Worm (Caenorhabditis elegans) whole organism, late embryonic: ENCODE data around the gene F46C3.7.

Experiments used
- F13H6.1 ChIP-seq: sonication (generic microtip); optimal IDR thresholded peaks from 2 replicates; lab custom pipeline; 2016; ENCODE audit warnings: missing genetic modification characterization, missing compliant biosample characterization
- K02D7.2 ChIP-seq: sonication (generic microtip); optimal IDR thresholded peaks from 2 replicates; lab custom pipeline; 2017; ENCODE audit warnings: mild to moderate bottlenecking, missing genetic modification characterization, missing compliant biosample characterization
- Y22D7AL.16 ChIP-seq: sonication (generic microtip); optimal IDR thresholded peaks from 2 replicates; lab custom pipeline; 2016; ENCODE audit warnings: missing genetic modification characterization, missing compliant biosample characterization
- ahr-1 ChIP-seq: sonication (generic microtip); optimal IDR thresholded peaks from 2 replicates; lab custom pipeline; 2016; ENCODE audit warnings: missing genetic modification characterization, missing compliant biosample characterization
- ama-1 ChIP-seq: fragments of 150-350 bp; optimal IDR thresholded peaks from 2 replicates; lab custom pipeline; 2014
- ceh-19 ChIP-seq: fragments of 200-800 bp; sonication (Bioruptor generic); optimal IDR thresholded peaks from 2 replicates; lab custom pipeline; 2018; ENCODE audit warnings: mild to moderate bottlenecking, missing genetic modification characterization, missing compliant biosample characterization
- ceh-45 ChIP-seq: fragments of 200-800 bp; sonication (Bioruptor generic); IDR thresholded peaks from 2 replicates; pipeline ENCODE4 v1.3.6; 2022; ENCODE audit warnings: missing genetic modification reagents, missing genetic modification characterization, missing compliant biosample characterization
- ceh-6 ChIP-seq: fragments of 200-800 bp; sonication (Bioruptor generic); optimal IDR thresholded peaks from 2 replicates; lab custom pipeline; 2018; ENCODE audit warnings: mild to moderate bottlenecking, missing genetic modification characterization, missing compliant biosample characterization
- ceh-9 ChIP-seq: sonication (generic microtip); optimal IDR thresholded peaks from 2 replicates; lab custom pipeline; 2016; ENCODE audit warnings: mild to moderate bottlenecking, missing genetic modification characterization, inconsistent platforms, missing compliant biosample characterization
- che-1 ChIP-seq: sonication (generic microtip); optimal IDR thresholded peaks from 2 replicates; lab custom pipeline; 2016; ENCODE audit warnings: mild to moderate bottlenecking, missing genetic modification characterization, missing compliant biosample characterization
- dmd-4 ChIP-seq: sonication (generic microtip); optimal IDR thresholded peaks from 2 replicates; lab custom pipeline; 2016; ENCODE audit warnings: borderline replicate concordance, missing genetic modification characterization, missing compliant biosample characterization
- dve-1 ChIP-seq: sonication (generic microtip); optimal IDR thresholded peaks from 2 replicates; lab custom pipeline; 2017; ENCODE audit warnings: antibody characterized with exemption, mild to moderate bottlenecking, missing genetic modification characterization, missing compliant biosample characterization
- ets-4 ChIP-seq: sonication (generic microtip); optimal IDR thresholded peaks from 2 replicates; lab custom pipeline; 2016; ENCODE audit warnings: missing genetic modification characterization, missing compliant biosample characterization
- eyg-1 ChIP-seq: sonication (generic microtip); optimal IDR thresholded peaks from 2 replicates; lab custom pipeline; 2016; ENCODE audit warnings: missing genotype, missing genetic modification characterization, missing compliant biosample characterization
- fax-1 ChIP-seq: sonication (generic microtip); optimal IDR thresholded peaks from 2 replicates; lab custom pipeline; 2016; ENCODE audit warnings: missing genotype, missing genetic modification characterization, missing compliant biosample characterization
- fkh-6 ChIP-seq: sonication (generic microtip); optimal IDR thresholded peaks from 2 replicates; lab custom pipeline; 2016; ENCODE audit warnings: missing genetic modification characterization, missing compliant biosample characterization
- gmeb-2 ChIP-seq: sonication (generic microtip); optimal IDR thresholded peaks from 2 replicates; lab custom pipeline; 2016; ENCODE audit warnings: missing genetic modification characterization, inconsistent platforms, missing compliant biosample characterization
- hlh-8 ChIP-seq: sonication (generic microtip); optimal IDR thresholded peaks from 2 replicates; lab custom pipeline; 2016; ENCODE audit warnings: missing genotype, missing genetic modification characterization, missing compliant biosample characterization
- lin-11 ChIP-seq: fragments of 200-800 bp; sonication (Bioruptor generic); optimal IDR thresholded peaks from 2 replicates; lab custom pipeline; 2018; ENCODE audit warnings: mild to moderate bottlenecking, missing genetic modification characterization, missing compliant biosample characterization
- madf-2 ChIP-seq: sonication (generic microtip); optimal IDR thresholded peaks from 2 replicates; lab custom pipeline; 2017; ENCODE audit warnings: missing genetic modification characterization, missing compliant biosample characterization
- nfya-1 ChIP-seq: sonication (generic microtip); optimal IDR thresholded peaks from 2 replicates; lab custom pipeline; 2017; ENCODE audit warnings: missing genetic modification characterization, mild to moderate bottlenecking, missing compliant biosample characterization, antibody characterized with exemption, moderate library complexity
- npax-4 ChIP-seq: sonication (generic microtip); optimal IDR thresholded peaks from 2 replicates; lab custom pipeline; 2016; ENCODE audit warnings: missing genetic modification characterization, missing compliant biosample characterization
- odd-2 ChIP-seq: sonication (generic microtip); optimal IDR thresholded peaks from 2 replicates; lab custom pipeline; 2017; ENCODE audit warnings: antibody characterized with exemption, mild to moderate bottlenecking, missing genetic modification characterization, missing compliant biosample characterization
- pag-3 ChIP-seq: sonication (generic microtip); optimal IDR thresholded peaks from 2 replicates; lab custom pipeline; 2016; ENCODE audit warnings: missing compliant biosample characterization, missing genetic modification characterization, borderline replicate concordance
- pax-1 ChIP-seq: fragments of 150-350 bp; optimal IDR thresholded peaks from 2 replicates; lab custom pipeline; 2014; ENCODE audit warnings: missing biosample characterization, missing genetic modification characterization
- pha-2 ChIP-seq: sonication (generic microtip); optimal IDR thresholded peaks from 2 replicates; lab custom pipeline; 2017; ENCODE audit warnings: mild to moderate bottlenecking, missing genetic modification characterization, missing compliant biosample characterization
- pha-4 ChIP-seq: fragments of 150-350 bp; optimal IDR thresholded peaks from 2 replicates; lab custom pipeline; 2018; ENCODE audit warnings: missing biosample characterization, missing genetic modification reagents, missing genetic modification characterization
- pqm-1 ChIP-seq: sonication (generic microtip); optimal IDR thresholded peaks from 2 replicates; lab custom pipeline; 2016; ENCODE audit warnings: missing genetic modification characterization, missing compliant biosample characterization
- ref-2 ChIP-seq: sonication (generic microtip); optimal IDR thresholded peaks from 2 replicates; lab custom pipeline; 2016; ENCODE audit warnings: missing genetic modification characterization, missing compliant biosample characterization
- rnt-1 ChIP-seq: sonication (generic microtip); optimal IDR thresholded peaks from 2 replicates; lab custom pipeline; 2016; ENCODE audit warnings: missing genetic modification characterization, missing compliant biosample characterization
- sdc-2 ChIP-seq: sonication (generic microtip); optimal IDR thresholded peaks from 2 replicates; lab custom pipeline; 2016; ENCODE audit warnings: missing genotype, missing genetic modification characterization, missing compliant biosample characterization
- sox-2 ChIP-seq: fragments of 200-800 bp; sonication (Bioruptor generic); IDR thresholded peaks from 2 replicates; pipeline ENCODE4 v1.3.6; 2022; ENCODE audit warnings: missing genetic modification reagents, missing genetic modification characterization, missing compliant biosample characterization
- sox-4 ChIP-seq: sonication (generic microtip); optimal IDR thresholded peaks from 2 replicates; lab custom pipeline; 2017; ENCODE audit warnings: mild to moderate bottlenecking, missing genetic modification characterization, inconsistent platforms, missing compliant biosample characterization
- syd-9 ChIP-seq: sonication (generic microtip); optimal IDR thresholded peaks from 2 replicates; lab custom pipeline; 2016; ENCODE audit warnings: mild to moderate bottlenecking, missing genetic modification characterization, moderate library complexity, missing compliant biosample characterization
- tbx-7 ChIP-seq: sonication (generic microtip); optimal IDR thresholded peaks from 2 replicates; lab custom pipeline; 2016; ENCODE audit warnings: missing genotype, missing genetic modification characterization, missing compliant biosample characterization
- unc-55 ChIP-seq: sonication (generic microtip); optimal IDR thresholded peaks from 2 replicates; lab custom pipeline; 2017; ENCODE audit warnings: missing biosample characterization, missing genetic modification reagents, missing genetic modification characterization
- ztf-16 ChIP-seq: sonication (generic microtip); optimal IDR thresholded peaks from 2 replicates; lab custom pipeline; 2017; ENCODE audit warnings: missing genetic modification characterization, missing compliant biosample characterization

The F46C3.7 gene

ce11 chrX:11418667-11419066 is 21.2 kb upstream of the F46C3.7 start, which contains the start of gene F46C3.2:
F46C3.2 (minus strand) TSS chrX:11418767.
- TF ChIP-seq rnt-1 (tag; lab: Kevin White, UChicago) (no peak), ets-4 (no peak), pha-2 (tag; lab: Kevin White, UChicago) (no peak), ahr-1 (no peak), ama-1 (lab: Kevin White, UChicago) (no peak), pha-4 (no peak), sox-4 (tag; lab: Kevin White, UChicago) (no peak), K02D7.2 (tag; lab: Kevin White, UChicago) (no peak), ceh-6 (GFP tag; lab: Kevin White, UChicago) (no peak), che-1 (tag; lab: Kevin White, UChicago) (no peak), fax-1 (tag; lab: Kevin White, UChicago) (no peak), pqm-1 (tag; lab: Kevin White, UChicago) (no peak)

ce11 chrX:11419988-11420387 is 19.9 kb upstream of the F46C3.7 start, which contains the start of gene F46C3.6:
F46C3.6 (minus strand) TSS chrX:11420074.
- peak; percentile 16 for TF ChIP-seq ref-2
- TF ChIP-seq ceh-9 (tag; lab: Kevin White, UChicago), result no peak

ce11 chrX:11426647-11427046 is 13.2 kb upstream of the F46C3.7 start:
- TF ChIP-seq Y22D7AL.16 (tag; lab: Kevin White, UChicago) (no peak), pag-3 (tag; lab: Kevin White, UChicago) (no peak), unc-55 (no peak), ceh-19 (no peak), ama-1 (lab: Kevin White, UChicago) (no peak), madf-2 (tag; lab: Kevin White, UChicago) (no peak), pqm-1 (tag; lab: Kevin White, UChicago) (no peak), npax-4 (tag; lab: Kevin White, UChicago) (no peak), syd-9 (tag; lab: Kevin White, UChicago) (no peak), ztf-16 (tag; lab: Kevin White, UChicago) (no peak), gmeb-2 (no peak), ceh-9 (tag; lab: Kevin White, UChicago) (no peak), sox-2 (GFP tag; lab: Robert Waterston, UW) (no peak), dmd-4 (no peak)

- TF ChIP-seq ets-4, result no peak
- TF ChIP-seq eyg-1 (tag; lab: Kevin White, UChicago), result no peak
- TF ChIP-seq ceh-6 (GFP tag; lab: Kevin White, UChicago), result no peak
- TF ChIP-seq pax-1 (tag; lab: Kevin White, UChicago), result no peak
- TF ChIP-seq fkh-6 (tag; lab: Kevin White, UChicago), result no peak
Observed at ce11 chrX:11427550-11427949, 12.3 kb upstream of the F46C3.7 start.

- TF ChIP-seq che-1 (tag; lab: Kevin White, UChicago), result no peak
- no peak for TF ChIP-seq ets-4
- no peak for TF ChIP-seq hlh-8
- TF ChIP-seq pha-4, result no peak
- no peak for TF ChIP-seq ceh-45 (GFP tag; lab: Robert Waterston, UW)
- no peak for TF ChIP-seq dve-1 (tag; lab: Kevin White, UChicago)
- TF ChIP-seq sdc-2 (tag; lab: Kevin White, UChicago), result no peak
- no peak for TF ChIP-seq nfya-1 (tag; lab: Kevin White, UChicago)
- no peak for TF ChIP-seq F13H6.1 (tag; lab: Kevin White, UChicago)
- no peak for TF ChIP-seq lin-11 (tag; lab: Kevin White, UChicago)
- no peak for TF ChIP-seq odd-2 (tag; lab: Kevin White, UChicago)
- TF ChIP-seq ceh-6 (GFP tag; lab: Kevin White, UChicago), result no peak
- no peak for TF ChIP-seq pqm-1 (tag; lab: Kevin White, UChicago)
- TF ChIP-seq tbx-7 (tag; lab: Kevin White, UChicago), result no peak
- TF ChIP-seq ref-2, result no peak
- TF ChIP-seq, all 69 proteins: peak for 0
Observed at ce11 chrX:11433488-11433887, 6.4 kb upstream of the F46C3.7 start, which contains the start of gene hum-4. hum-4 (minus strand) TSS chrX:11433588.
